Worm (Caenorhabditis elegans): Measurements from ENCODE around the gene ttr-28.

The ttr-28 gene

DNA sequence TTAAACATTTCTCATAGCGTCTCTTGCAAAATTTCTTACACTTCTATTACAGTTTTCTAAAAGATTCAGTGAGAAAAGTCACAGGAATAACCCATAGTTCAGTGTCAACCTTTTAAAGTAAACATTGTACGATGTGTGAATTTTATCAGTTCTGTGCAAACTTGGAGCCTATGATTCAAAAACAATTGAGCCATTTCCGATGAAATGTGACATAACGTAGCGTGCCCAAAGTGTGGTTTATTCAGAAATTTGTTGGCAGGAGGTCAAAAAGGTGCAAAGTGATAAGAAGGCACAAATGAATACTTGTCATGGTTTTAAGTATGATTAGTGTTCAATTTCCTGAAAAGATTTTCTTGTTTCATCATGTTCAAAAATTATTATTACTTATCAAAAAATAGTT is 27.4 kb downstream of the ttr-28 start:
- TF ChIP-seq nhr-80 (tag; optimal IDR thresholded peaks at IDR 0.05): peak; percentile 59
- TF ChIP-seq madf-6 (GFP tag; IDR thresholded peaks at IDR 0.05): no peak
- TF ChIP-seq aptf-2 (GFP tag; conservative IDR thresholded peaks at IDR 0.05): no peak
- no peak for TF ChIP-seq Y79H2A.3 (GFP tag; conservative IDR thresholded peaks at IDR 0.05)

ce11 chrV:12876708-12877107 is 28.3 kb downstream of the ttr-28 start:
- no peak for TF ChIP-seq ztf-6 (GFP tag; IDR thresholded peaks at IDR 0.05)

ce11 chrV:12875850-12876249 is 29.1 kb downstream of the ttr-28 start:
- TF ChIP-seq tbp1 (GFP tag; optimal IDR thresholded peaks at IDR 0.05) (no peak), T26A5.8 (tag; optimal IDR thresholded peaks at IDR 0.05) (no peak), F49E8.2 (tag; optimal IDR thresholded peaks at IDR 0.05; ENCODE audit: insufficient read depth) (no peak), nhr-179 (tag; optimal IDR thresholded peaks at IDR 0.05) (no peak), hsf-1 (GFP tag; IDR thresholded peaks at IDR 0.05) (no peak), cebp-1 (GFP tag; IDR thresholded peaks at IDR 0.05) (no peak), cebp-1 (tag; optimal IDR thresholded peaks at IDR 0.05) (no peak), tbx-9 (tag; optimal IDR thresholded peaks at IDR 0.05; ENCODE audit: borderline replicate concordance) (no peak), hlh-12 (tag; optimal IDR thresholded peaks at IDR 0.05) (no peak), Y95B8A.8 (GFP tag; IDR thresholded peaks at IDR 0.05) (no peak), Y79H2A.3 (GFP tag; conservative IDR thresholded peaks at IDR 0.05) (no peak), F22D6.2 (tag; optimal IDR thresholded peaks at IDR 0.05) (no peak), nhr-27 (tag; optimal IDR thresholded peaks at IDR 0.05) (no peak), C06A6.2 (GFP tag; conservative IDR thresholded peaks at IDR 0.05) (no peak), hmg-1.2 (GFP tag; IDR thresholded peaks at IDR 0.05) (no peak), F33H1.4 (GFP tag; IDR thresholded peaks at IDR 0.05) (no peak), rec-8 (tag; optimal IDR thresholded peaks at IDR 0.05) (no peak), him-1 (tag; optimal IDR thresholded peaks at IDR 0.05) (no peak)

ce11 chrV:12871753-12872152 is 33.2 kb downstream of the ttr-28 start, which contains the start of gene bus-19:
TSS of gene bus-19 (plus strand) at chrV:12872053.
- TF ChIP-seq dox-1 (GFP tag; IDR thresholded peaks at IDR 0.05) (no peak), Y53F4B.3 (GFP tag; IDR thresholded peaks at IDR 0.05) (no peak)

ce11 chrV:12870740-12871139 is 34.2 kb downstream of the ttr-28 start:
- TF ChIP-seq zfh-2 (GFP tag; conservative IDR thresholded peaks at IDR 0.05): no peak

- TF ChIP-seq F23B12.7 (tag; optimal IDR thresholded peaks at IDR 0.05; ENCODE audit: insufficient read depth) (peak; percentile 43), F49E8.2 (tag; optimal IDR thresholded peaks at IDR 0.05; ENCODE audit: insufficient read depth) (no peak), gei-17 (GFP tag; optimal IDR thresholded peaks at IDR 0.05) (peak; percentile 3), zim-3 (tag; optimal IDR thresholded peaks at IDR 0.05) (peak; percentile 48), aptf-2 (GFP tag; conservative IDR thresholded peaks at IDR 0.05) (0 out of 2 replicates have a peak, but pooled peaks have one; percentile 69), K12H6.12 (tag; optimal IDR thresholded peaks at IDR 0.05) (peak; percentile 60), cebp-1 (GFP tag; IDR thresholded peaks at IDR 0.05) (0 out of 2 replicates have a peak, but pooled peaks have one; percentile 15), cebp-1 (tag; optimal IDR thresholded peaks at IDR 0.05) (peak; percentile 49), dpff-1 (tag; optimal IDR thresholded peaks at IDR 0.05) (no peak), ccch-3 (GFP tag; optimal IDR thresholded peaks at IDR 0.05) (peak; percentile 94), madf-6 (GFP tag; IDR thresholded peaks at IDR 0.05) (peak; percentile 83), F57C9.4 (tag; optimal IDR thresholded peaks at IDR 0.05) (peak; percentile 15), B0336.3 (GFP tag; IDR thresholded peaks at IDR 0.05) (0 out of 2 replicates have a peak, but pooled peaks have one; percentile 46), hmg-20 (GFP tag; IDR thresholded peaks at IDR 0.05) (peak; percentile 81), attf-5 (GFP tag; optimal IDR thresholded peaks at IDR 0.05) (peak; percentile 23), akir-1 (GFP tag; optimal IDR thresholded peaks at IDR 0.05) (peak; percentile 55), D2030.7 (GFP tag; IDR thresholded peaks at IDR 0.05) (peak; percentile 39; the same call in 1 of the 2 replicates), madf-10 (tag; optimal IDR thresholded peaks at IDR 0.05) (peak; percentile 74), F52B5.7 (tag; optimal IDR thresholded peaks at IDR 0.05) (peak; percentile 59), lin-26 (GFP tag; IDR thresholded peaks at IDR 0.05) (no peak)
These were observed 35.0 kb downstream of the ttr-28 start, which contains the start of gene T07F10.3 for ce11 chrV:12869948-12870347. TSS of gene T07F10.3 (minus strand) at chrV:12870045.

Data from whole organism, young adult.